Worm (Caenorhabditis elegans) whole organism, L4/young adult: ENCODE data around the gene tsp-8.

Source experiments
- W03F9.2 ChIP-seq: fragments of 150-350 bp; optimal IDR thresholded peaks from 2 replicates; lab custom pipeline; 2014; ENCODE audit warnings: missing biosample characterization, missing genetic modification characterization
- dao-5 ChIP-seq: sonication (generic microtip); optimal IDR thresholded peaks from 2 replicates; lab custom pipeline; 2016; ENCODE audit warnings: missing genotype, missing genetic modification characterization, moderate library complexity, missing compliant biosample characterization
- him-1 ChIP-seq: sonication (generic microtip); optimal IDR thresholded peaks from 2 replicates; lab custom pipeline; 2016; ENCODE audit warnings: missing genotype, missing genetic modification reagents, missing genetic modification characterization, missing compliant biosample characterization

DNA sequence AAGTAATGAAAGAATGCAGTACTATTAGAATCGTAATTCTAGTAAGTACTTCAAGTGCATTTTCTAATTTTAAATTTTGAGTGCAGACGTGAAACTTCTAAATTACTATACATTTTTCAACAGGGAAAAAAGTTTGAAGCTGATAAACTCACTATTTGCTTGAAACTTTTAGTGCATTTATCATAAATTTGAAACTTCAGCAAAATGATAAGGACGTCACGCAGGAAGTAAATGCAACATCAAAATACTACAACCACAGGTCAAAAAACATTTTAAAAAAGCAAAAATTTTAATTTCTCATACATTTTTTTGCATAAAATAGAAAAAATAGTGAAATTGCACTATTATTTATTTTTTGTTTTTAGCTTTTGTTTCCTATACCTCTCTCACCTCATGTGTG is 10.2 kb upstream of the tsp-8 start:
- TF ChIP-seq dao-5 (tag; lab: Kevin White, UChicago), result no peak
- TF ChIP-seq him-1 (tag; lab: Kevin White, UChicago), result no peak
- TF ChIP-seq W03F9.2, result no peak
